Fruit fly (Drosophila melanogaster) Kc167 (cell line): Measurements from ENCODE around the gene mRpL49.

Experiments
- Sin3A ChIP-seq: fragments of >200 bp; optimal IDR thresholded peaks from 2 replicates; lab custom pipeline; 2018; ENCODE audit warnings: missing external identifiers
- insv ChIP-seq: fragments of >200 bp; optimal IDR thresholded peaks from 3 replicates; lab custom pipeline; 2018; ENCODE audit warnings: missing external identifiers
- psq ChIP-seq: fragments of >200 bp; optimal IDR thresholded peaks from 2 replicates; lab custom pipeline; 2017; ENCODE audit warnings: missing external identifiers
- ttk ChIP-seq: sonication (Bioruptor generic); optimal IDR thresholded peaks from 2 replicates; lab custom pipeline; 2017; ENCODE audit warnings: missing external identifiers

DNA sequence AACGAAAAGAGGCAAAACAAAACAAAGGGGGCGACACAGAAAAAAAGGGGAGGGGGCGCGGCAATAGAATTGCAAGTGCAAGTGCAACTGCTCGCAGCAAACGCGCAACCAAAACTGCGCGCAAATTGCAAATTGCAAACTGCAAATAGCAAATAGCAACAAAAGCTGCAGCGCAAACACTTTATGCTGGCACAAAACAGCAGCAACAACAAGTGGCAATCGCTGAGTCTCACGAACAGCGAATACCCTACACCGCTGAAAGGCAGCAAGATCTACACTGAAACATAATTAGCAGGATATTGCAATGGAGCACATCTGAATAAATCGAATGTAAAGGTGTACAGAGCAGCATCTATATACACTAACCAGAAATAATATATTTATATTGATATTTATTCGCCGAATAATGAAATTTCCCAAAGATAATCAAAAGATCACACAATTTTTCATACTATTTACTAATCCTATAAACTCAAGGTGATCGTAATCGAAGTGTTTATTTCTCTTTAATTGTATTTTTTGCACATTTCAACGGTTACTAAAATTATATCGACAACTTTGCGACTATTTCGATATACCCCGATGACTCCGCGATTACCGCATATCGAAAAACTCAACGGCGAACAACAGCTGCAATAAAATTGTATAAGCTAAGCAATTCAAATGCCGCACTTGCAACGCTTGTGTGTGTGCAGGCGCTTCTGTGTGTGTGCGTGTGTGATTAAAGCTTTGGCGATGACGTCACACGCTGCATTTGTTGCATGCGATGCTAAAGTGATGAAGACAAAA, 810 bp upstream of the mRpL49 start, which contains the start of gene CG4404:
- TF ChIP-seq insv (lab: Kevin White, UChicago): no peak
- TF ChIP-seq Sin3A (lab: Kevin White, UChicago): no peak
- no peak for TF ChIP-seq ttk (lab: Kevin White, UChicago)
- TF ChIP-seq psq (lab: Kevin White, UChicago): no peak
